Worm (Caenorhabditis elegans) whole organism, L3 larva: ENCODE data around the gene irld-42.

Source experiments
- ZK546.5 ChIP-seq: sonication (generic microtip); optimal IDR thresholded peaks from 2 replicates; lab custom pipeline; 2017; ENCODE audit warnings: missing biosample characterization, missing genetic modification characterization
- unc-62 ChIP-seq: fragments of 150-350 bp; sonication (generic microtip); optimal IDR thresholded peaks from 4 replicates; lab custom pipeline; 2014; ENCODE audit warnings: missing biosample characterization, missing genetic modification reagents, missing genetic modification characterization

DNA sequence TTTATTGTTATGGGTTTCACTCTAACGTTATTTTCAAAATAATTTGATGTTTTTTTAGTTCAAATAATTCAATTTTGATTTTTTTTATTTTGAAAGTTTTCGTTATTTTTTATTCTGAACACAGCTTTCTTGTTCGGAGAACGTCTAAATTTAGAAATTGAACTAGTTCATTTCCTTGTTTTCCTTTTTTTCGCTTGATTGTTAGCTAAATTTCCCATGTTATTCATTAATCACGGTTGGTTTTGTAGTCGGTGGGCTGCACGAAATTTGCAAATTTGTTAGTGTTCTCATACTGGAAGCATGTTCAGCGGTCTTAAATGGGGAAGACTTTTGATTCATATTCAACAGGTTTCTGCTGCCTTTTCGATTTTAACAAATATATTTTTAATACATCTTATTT lies 32.5 kb upstream of the irld-42 start, which contains the start of gene str-222:
- no peak for TF ChIP-seq unc-62 (GFP tag; lab: Kevin White, UChicago)
- TF ChIP-seq ZK546.5 (tag; lab: Kevin White, UChicago): no peak
